Worm (Caenorhabditis elegans) whole organism, L2 larva: ENCODE data around the gene K08H2.5.

Experiments
- F13H6.1 ChIP-seq: sonication (generic microtip); optimal IDR thresholded peaks from 2 replicates; lab custom pipeline; 2016; ENCODE audit warnings: missing genetic modification characterization, missing compliant biosample characterization
- R02D3.7 ChIP-seq: fragments of 150-350 bp; optimal IDR thresholded peaks from 2 replicates; lab custom pipeline; 2014; ENCODE audit warnings: missing biosample characterization, missing genetic modification characterization
- Y55F3AM.14 ChIP-seq: fragments of 200-800 bp; sonication (Bioruptor generic); optimal IDR thresholded peaks from 2 replicates; lab custom pipeline; 2018; ENCODE audit warnings: mild to moderate bottlenecking, missing genetic modification characterization, missing compliant biosample characterization
- alr-1 ChIP-seq: fragments of 150-350 bp; optimal IDR thresholded peaks from 2 replicates; lab custom pipeline; 2014; ENCODE audit warnings: missing biosample characterization, missing genetic modification characterization
- aly-2 ChIP-seq: fragments of 150-350 bp; optimal IDR thresholded peaks from 2 replicates; lab custom pipeline; 2014; ENCODE audit warnings: missing biosample characterization, missing genetic modification characterization
- ama-1 ChIP-seq: fragments of 150-350 bp; optimal IDR thresholded peaks from 2 replicates; lab custom pipeline; 2018; ENCODE audit warnings: inconsistent platforms
- ceh-16 ChIP-seq: fragments of 150-350 bp; optimal IDR thresholded peaks from 2 replicates; lab custom pipeline; 2014; ENCODE audit warnings: missing biosample characterization, missing genetic modification characterization
- ceh-82 ChIP-seq: fragments of 150-350 bp; optimal IDR thresholded peaks from 2 replicates; lab custom pipeline; 2014; ENCODE audit warnings: missing biosample characterization, missing genetic modification characterization
- crh-2 ChIP-seq: sonication (generic microtip); optimal IDR thresholded peaks from 2 replicates; lab custom pipeline; 2017; ENCODE audit warnings: missing biosample characterization, missing genetic modification characterization
- dmd-4 ChIP-seq: sonication (generic microtip); optimal IDR thresholded peaks from 2 replicates; lab custom pipeline; 2017; ENCODE audit warnings: missing biosample characterization, missing genetic modification characterization
- egl-27 ChIP-seq: sonication (generic microtip); optimal IDR thresholded peaks from 3 replicates; lab custom pipeline; 2017; ENCODE audit warnings: missing biosample characterization, missing genetic modification reagents, missing genetic modification characterization
- elt-3 ChIP-seq: sonication (generic microtip); optimal IDR thresholded peaks from 2 replicates; lab custom pipeline; 2017; ENCODE audit warnings: missing biosample characterization, missing genetic modification characterization
- gmeb-1 ChIP-seq: fragments of 150-350 bp; optimal IDR thresholded peaks from 2 replicates; lab custom pipeline; 2014; ENCODE audit warnings: missing biosample characterization, missing genetic modification characterization
- lin-11 ChIP-seq: fragments of 150-350 bp; sonication (generic microtip); optimal IDR thresholded peaks from 2 replicates; lab custom pipeline; 2014; ENCODE audit warnings: missing biosample characterization, missing genetic modification characterization, inconsistent platforms, mixed read lengths
- lsy-2 ChIP-seq, 2 experiments: fragments of 150-350 bp in 1 of 2; sonication (generic microtip) in 1 of 2; optimal IDR thresholded peaks; 2 replicates each; lab custom pipeline; 2014 to 2017; ENCODE audit warnings: missing biosample characterization in 2 of 2, missing genetic modification characterization in 2 of 2
- mbf-1 ChIP-seq: sonication (generic microtip); optimal IDR thresholded peaks from 2 replicates; lab custom pipeline; 2017; ENCODE audit warnings: missing biosample characterization, missing genetic modification characterization
- nhr-11 ChIP-seq: fragments of 150-350 bp; optimal IDR thresholded peaks from 2 replicates; lab custom pipeline; 2014; ENCODE audit warnings: missing biosample characterization, missing genetic modification characterization
- nhr-12 ChIP-seq: fragments of 150-350 bp; optimal IDR thresholded peaks from 2 replicates; lab custom pipeline; 2014; ENCODE audit warnings: missing biosample characterization, missing genetic modification characterization
- nhr-21 ChIP-seq: fragments of 150-350 bp; optimal IDR thresholded peaks from 2 replicates; lab custom pipeline; 2014; ENCODE audit warnings: missing biosample characterization, missing genetic modification characterization
- nhr-237 ChIP-seq: fragments of 150-350 bp; optimal IDR thresholded peaks from 2 replicates; lab custom pipeline; 2014; ENCODE audit warnings: missing biosample characterization, missing genetic modification characterization
- nhr-25 ChIP-seq: fragments of 150-350 bp; sonication (generic microtip); optimal IDR thresholded peaks from 3 replicates; lab custom pipeline; 2014; ENCODE audit warnings: missing biosample characterization, missing genetic modification characterization
- nhr-6 ChIP-seq: fragments of 150-350 bp; optimal IDR thresholded peaks from 2 replicates; lab custom pipeline; 2014; ENCODE audit warnings: missing biosample characterization, missing genetic modification characterization
- peb-1 ChIP-seq: fragments of 150-350 bp; optimal IDR thresholded peaks from 2 replicates; lab custom pipeline; 2014; ENCODE audit warnings: missing biosample characterization, missing genetic modification characterization
- skn-1 ChIP-seq: sonication (generic microtip); optimal IDR thresholded peaks from 2 replicates; lab custom pipeline; 2017; ENCODE audit warnings: missing biosample characterization, missing genetic modification characterization
- sma-9 ChIP-seq, 2 experiments: fragments of 150-350 bp in 1 of 2; sonication (generic microtip) in 1 of 2; optimal IDR thresholded peaks; 2 replicates each; lab custom pipeline; 2014 to 2016; ENCODE audit warnings: missing genetic modification characterization in 2 of 2, mild to moderate bottlenecking in 1 of 2, missing biosample characterization in 1 of 2, missing compliant biosample characterization in 1 of 2, missing genetic modification reagents in 1 of 2, moderate library complexity in 1 of 2
- unc-39 ChIP-seq: fragments of 150-350 bp; optimal IDR thresholded peaks from 2 replicates; lab custom pipeline; 2014; ENCODE audit warnings: missing biosample characterization, missing genetic modification characterization
- unc-55 ChIP-seq: fragments of 150-350 bp; sonication (generic microtip); optimal IDR thresholded peaks from 3 replicates; lab custom pipeline; 2014; ENCODE audit warnings: missing biosample characterization, missing genetic modification reagents, missing genetic modification characterization
- zag-1 ChIP-seq: fragments of 150-350 bp; optimal IDR thresholded peaks from 2 replicates; lab custom pipeline; 2014; ENCODE audit warnings: missing biosample characterization, missing genetic modification characterization
- ztf-1 ChIP-seq: fragments of 200-800 bp; sonication (Bioruptor generic); conservative IDR thresholded peaks from 2 replicates; pipeline ENCODE4 v1.3.6; 2022; ENCODE audit warnings: missing genetic modification characterization, missing compliant biosample characterization
- ztf-4 ChIP-seq: fragments of 150-350 bp; optimal IDR thresholded peaks from 2 replicates; lab custom pipeline; 2014; ENCODE audit warnings: missing biosample characterization, missing genetic modification characterization

K08H2.5 gene

DNA sequence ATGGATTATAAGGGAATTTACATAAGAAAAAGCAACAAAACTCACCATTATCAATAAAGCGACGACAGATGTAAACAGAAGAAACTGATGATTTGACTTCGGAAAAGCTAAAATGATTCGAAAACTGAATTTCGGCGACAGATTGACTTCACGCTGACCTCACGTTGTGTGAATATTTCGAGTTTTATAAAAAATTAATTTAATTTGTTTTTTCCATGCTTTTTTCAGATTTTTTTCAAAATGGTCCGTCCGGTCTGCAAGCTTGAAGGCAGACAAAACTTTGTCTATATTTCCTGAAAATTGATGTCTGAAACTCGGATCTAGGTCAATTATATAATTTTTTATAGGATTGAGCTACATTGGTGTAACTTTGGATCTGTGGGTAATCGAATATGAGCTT, at the start of gene K08H2.5:
Gene K08H2.5, minus strand, starts transcription at position 101 of the 400 bp plus-strand sequence.
- no peak for TF ChIP-seq ama-1 (lab: Kevin White, UChicago)
- TF ChIP-seq nhr-11 (tag; lab: Kevin White, UChicago): no peak
- TF ChIP-seq mbf-1 (tag; lab: Kevin White, UChicago): no peak

- TF ChIP-seq nhr-6 (tag; lab: Kevin White, UChicago) (no peak), elt-3 (tag; lab: Kevin White, UChicago) (no peak), nhr-25 (no peak), zag-1 (tag; lab: Kevin White, UChicago) (no peak), ceh-16 (tag; lab: Kevin White, UChicago) (no peak), F13H6.1 (tag; lab: Kevin White, UChicago) (no peak), ztf-1 (GFP tag; lab: Robert Waterston, UW) (no peak), egl-27 (tag; lab: Kevin White, UChicago) (no peak), crh-2 (tag; lab: Kevin White, UChicago) (no peak), skn-1 (tag; lab: Kevin White, UChicago) (no peak), gmeb-1 (tag; lab: Kevin White, UChicago) (no peak), nhr-12 (tag; lab: Kevin White, UChicago) (no peak), nhr-21 (tag; lab: Kevin White, UChicago) (no peak), nhr-11 (tag; lab: Kevin White, UChicago) (no peak), R02D3.7 (no peak), lsy-2 (tag; optimal IDR thresholded peaks at IDR 0.05; lab: Kevin White, UChicago) (no peak), dmd-4 (tag; lab: Kevin White, UChicago) (no peak), peb-1 (tag; lab: Kevin White, UChicago) (no peak), ceh-82 (tag; lab: Kevin White, UChicago) (no peak), nhr-237 (no peak)
Observed at ce11 chrX:13291506-13291905, 49.4 kb upstream of the K08H2.5 start, which contains the start of gene srd-38. srd-38 (plus strand) TSS chrX:13291806.

DNA sequence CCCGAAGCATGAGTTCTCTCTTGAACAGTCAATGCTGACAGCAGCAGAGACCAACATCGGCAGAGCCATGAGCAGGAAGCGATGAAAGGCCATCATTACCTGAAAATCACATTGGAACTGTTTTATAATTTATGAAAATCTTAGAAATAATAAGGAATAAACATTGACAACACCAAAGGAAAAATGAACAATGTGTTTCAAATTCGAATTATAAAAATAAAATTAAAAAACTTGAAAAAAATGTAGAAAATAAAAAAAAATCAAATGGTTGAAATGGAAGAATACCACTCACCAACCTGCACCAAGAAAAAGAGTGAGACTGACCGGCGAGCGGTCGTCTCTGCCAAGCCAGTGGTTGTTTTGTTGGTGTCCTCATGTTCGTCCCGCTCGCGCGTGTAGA, 48.4 kb upstream of the K08H2.5 start, which contains the start of gene R04D3.3:
Gene R04D3.3, minus strand, starts transcription at position 101 of the 400 bp plus-strand sequence.
- no peak for TF ChIP-seq nhr-25
- TF ChIP-seq peb-1 (tag; lab: Kevin White, UChicago): no peak
- TF ChIP-seq lsy-2 (tag; optimal IDR thresholded peaks at IDR 0.05; lab: Kevin White, UChicago): no peak
- TF ChIP-seq, all 48 proteins: peak for 0

- TF ChIP-seq ztf-4 (tag; lab: Kevin White, UChicago): no peak
- no peak for TF ChIP-seq lin-11 (tag; lab: Kevin White, UChicago)
- TF ChIP-seq sma-9 (GFP tag; optimal IDR thresholded peaks at IDR 0.05; lab: Kevin White, UChicago): no peak
- TF ChIP-seq sma-9 (tag; optimal IDR thresholded peaks at IDR 0.05; lab: Kevin White, UChicago): no peak
- no peak for TF ChIP-seq R02D3.7
- TF ChIP-seq aly-2 (tag; lab: Kevin White, UChicago): no peak
- no peak for TF ChIP-seq nhr-6 (tag; lab: Kevin White, UChicago)
- TF ChIP-seq unc-55 (GFP tag; lab: Kevin White, UChicago): no peak
- TF ChIP-seq zag-1 (tag; lab: Kevin White, UChicago): no peak
- no peak for TF ChIP-seq F13H6.1 (tag; lab: Kevin White, UChicago)
- no peak for TF ChIP-seq ceh-82 (tag; lab: Kevin White, UChicago)
- no peak for TF ChIP-seq Y55F3AM.14
- no peak for TF ChIP-seq alr-1 (tag; lab: Kevin White, UChicago)
Observed at ce11 chrX:13288715-13289114, 46.6 kb upstream of the K08H2.5 start, which contains the start of gene R04D3.4. R04D3.4 (minus strand) TSS chrX:13288815.

DNA sequence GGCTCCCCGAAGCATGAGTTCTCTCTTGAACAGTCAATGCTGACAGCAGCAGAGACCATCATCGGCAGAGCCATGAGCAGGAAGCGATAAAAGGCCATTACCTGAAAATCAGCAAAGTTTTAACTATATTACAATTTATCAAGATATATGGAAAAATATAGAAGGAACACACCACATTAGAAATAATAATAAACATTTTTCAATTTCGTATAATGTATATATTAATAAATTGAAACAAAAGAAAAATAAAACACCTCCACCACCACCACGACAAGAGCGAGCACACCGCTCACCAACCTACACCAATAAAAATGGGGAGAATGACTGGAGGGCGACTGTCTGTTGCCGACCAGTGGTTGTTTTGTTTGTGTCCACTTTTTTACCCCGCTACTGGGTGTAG, 44.4 kb upstream of the K08H2.5 start, which contains the start of gene R04D3.2:
Gene R04D3.2, minus strand, starts transcription at position 101 of the 400 bp plus-strand sequence.
- TF ChIP-seq dmd-4 (tag; lab: Kevin White, UChicago) (no peak), sma-9 (GFP tag; optimal IDR thresholded peaks at IDR 0.05; lab: Kevin White, UChicago) (no peak), sma-9 (tag; optimal IDR thresholded peaks at IDR 0.05; lab: Kevin White, UChicago) (no peak)
- TF ChIP-seq, all 48 proteins: peak for 0

- TF ChIP-seq gmeb-1 (tag; lab: Kevin White, UChicago): no peak
Observed at ce11 chrX:13284618-13285017, 42.5 kb upstream of the K08H2.5 start.

ce11 chrX:13284091-13284490, 42.0 kb upstream of the K08H2.5 start, which contains the start of gene cyp-14A4:
cyp-14A4 (minus strand) TSS chrX:13284197.
- TF ChIP-seq unc-39 (tag; lab: Kevin White, UChicago): no peak
- TF ChIP-seq zag-1 (tag; lab: Kevin White, UChicago): no peak
- no peak for TF ChIP-seq gmeb-1 (tag; lab: Kevin White, UChicago)
